Worm (Caenorhabditis elegans) whole organism, L1 larva: ENCODE results near the gene srg-13.

Experiments used
- C04F5.9 ChIP-seq: sonication (generic microtip); optimal IDR thresholded peaks from 2 replicates; lab custom pipeline; 2016; ENCODE audit warnings: missing genetic modification characterization, missing compliant biosample characterization
- C34B4.2 ChIP-seq: sonication (generic microtip); optimal IDR thresholded peaks from 2 replicates; lab custom pipeline; 2017; ENCODE audit warnings: mild to moderate bottlenecking, missing genetic modification characterization, missing compliant biosample characterization
- alr-1 ChIP-seq: fragments of 200-800 bp; sonication (Bioruptor generic); optimal IDR thresholded peaks from 2 replicates; lab custom pipeline; 2018; ENCODE audit warnings: borderline replicate concordance, mild to moderate bottlenecking, missing genetic modification characterization, missing compliant biosample characterization
- aly-2 ChIP-seq: fragments of 150-350 bp; optimal IDR thresholded peaks from 2 replicates; lab custom pipeline; 2014; ENCODE audit warnings: missing biosample characterization, missing genetic modification characterization
- blmp-1 ChIP-seq: fragments of 150-350 bp; optimal IDR thresholded peaks from 2 replicates; lab custom pipeline; 2014; ENCODE audit warnings: missing biosample characterization, missing genetic modification characterization
- ceh-63 ChIP-seq: fragments of 200-800 bp; sonication (Bioruptor generic); optimal IDR thresholded peaks from 2 replicates; lab custom pipeline; 2018; ENCODE audit warnings: mild to moderate bottlenecking, missing genetic modification characterization, missing compliant biosample characterization
- ceh-8 ChIP-seq: fragments of 200-800 bp; sonication (Bioruptor generic); optimal IDR thresholded peaks from 2 replicates; lab custom pipeline; 2018; ENCODE audit warnings: mild to moderate bottlenecking, missing genetic modification characterization, moderate library complexity, missing compliant biosample characterization
- ceh-82 ChIP-seq, 3 experiments: fragments of 150-350 bp in 1 of 3; sonication (generic microtip) in 2 of 3; optimal IDR thresholded peaks; 2 replicates each; lab custom pipeline; 2014 to 2017; ENCODE audit warnings: missing biosample characterization in 3 of 3, missing genetic modification characterization in 3 of 3
- ceh-88 ChIP-seq: fragments of 200-800 bp; sonication (Bioruptor generic); IDR thresholded peaks from 2 replicates; pipeline ENCODE4 v1.3.6; 2022; ENCODE audit warnings: missing genetic modification characterization, missing compliant biosample characterization
- dpl-1 ChIP-seq, 3 experiments: fragments of 150-350 bp in 2 of 3; sonication (generic microtip) in 1 of 3; optimal IDR thresholded peaks; 2 replicates each; lab custom pipeline; 2014 to 2017; ENCODE audit warnings: missing biosample characterization in 3 of 3, missing genetic modification characterization in 3 of 3, missing genetic modification reagents in 3 of 3
- dsc-1 ChIP-seq: sonication (generic microtip); optimal IDR thresholded peaks from 2 replicates; lab custom pipeline; 2016; ENCODE audit warnings: mild to moderate bottlenecking, missing genetic modification characterization, missing compliant biosample characterization
- efl-3 ChIP-seq: fragments of 200-800 bp; sonication (Bioruptor generic); optimal IDR thresholded peaks from 2 replicates; lab custom pipeline; 2018; ENCODE audit warnings: mild to moderate bottlenecking, missing genetic modification characterization, missing compliant biosample characterization
- egl-13 ChIP-seq: sonication (generic microtip); optimal IDR thresholded peaks from 2 replicates; lab custom pipeline; 2016; ENCODE audit warnings: missing genotype, missing genetic modification reagents, missing genetic modification characterization, missing compliant biosample characterization
- elt-2 ChIP-seq: sonication (generic microtip); optimal IDR thresholded peaks from 2 replicates; lab custom pipeline; 2016; ENCODE audit warnings: missing genetic modification characterization, mild to moderate bottlenecking, inconsistent platforms, missing compliant biosample characterization, missing genetic modification reagents
- elt-3 ChIP-seq, 6 experiments: fragments of 150-350 bp in 1 of 6; sonication (generic microtip); optimal IDR thresholded peaks; 2 replicates each; lab custom pipeline; 2017 to 2018; ENCODE audit warnings: missing biosample characterization in 6 of 6, missing genetic modification characterization in 6 of 6, inconsistent platforms in 1 of 6
- fkh-8 ChIP-seq: sonication (generic microtip); optimal IDR thresholded peaks from 2 replicates; lab custom pipeline; 2016; ENCODE audit warnings: mild to moderate bottlenecking, missing genetic modification characterization, missing compliant biosample characterization
- fos-1 ChIP-seq: fragments of 150-350 bp; optimal IDR thresholded peaks from 2 replicates; lab custom pipeline; 2014; ENCODE audit warnings: missing biosample characterization, missing genetic modification characterization
- hlh-17 ChIP-seq: fragments of 200-800 bp; sonication (Bioruptor generic); optimal IDR thresholded peaks from 2 replicates; lab custom pipeline; 2018; ENCODE audit warnings: missing genetic modification characterization, mild to moderate bottlenecking, missing compliant biosample characterization, moderate library complexity, borderline replicate concordance
- hlh-4 ChIP-seq: sonication (generic microtip); optimal IDR thresholded peaks from 2 replicates; lab custom pipeline; 2016; ENCODE audit warnings: mild to moderate bottlenecking, missing genetic modification characterization, missing compliant biosample characterization
- irx-1 ChIP-seq: sonication (generic microtip); optimal IDR thresholded peaks from 2 replicates; lab custom pipeline; 2016; ENCODE audit warnings: missing genetic modification characterization, missing compliant biosample characterization
- isw-1 ChIP-seq: fragments of 200-800 bp; sonication (Bioruptor generic); IDR thresholded peaks from 2 replicates; pipeline ENCODE4 v1.3.6; 2022; ENCODE audit warnings: missing genetic modification characterization, missing compliant biosample characterization
- lin-14 ChIP-seq: fragments of 200-800 bp; sonication (Bioruptor generic); optimal IDR thresholded peaks from 2 replicates; lab custom pipeline; 2018; ENCODE audit warnings: mild to moderate bottlenecking, missing genetic modification characterization, moderate library complexity, missing compliant biosample characterization
- lin-35 ChIP-seq, 2 experiments: fragments of 150-350 bp; optimal IDR thresholded peaks; 2 replicates each; lab custom pipeline; 2014; ENCODE audit warnings: missing biosample characterization in 2 of 2, missing genetic modification characterization in 2 of 2, missing genetic modification reagents in 2 of 2
- lin-39 ChIP-seq: fragments of 150-350 bp; optimal IDR thresholded peaks from 2 replicates; lab custom pipeline; 2014; ENCODE audit warnings: missing biosample characterization, missing genetic modification reagents, missing genetic modification characterization
- mab-9 ChIP-seq: fragments of 200-800 bp; sonication (Bioruptor generic); IDR thresholded peaks from 2 replicates; pipeline ENCODE4 v1.3.6; 2022; ENCODE audit warnings: missing genetic modification reagents, missing genetic modification characterization, missing compliant biosample characterization
- mdl-1 ChIP-seq, 2 experiments: fragments of 150-350 bp; optimal IDR thresholded peaks; 2 replicates each; lab custom pipeline; 2014 to 2017; ENCODE audit warnings: missing biosample characterization in 2 of 2, missing genetic modification characterization in 2 of 2, inconsistent platforms in 1 of 2
- nhr-11 ChIP-seq: fragments of 150-350 bp; optimal IDR thresholded peaks from 2 replicates; lab custom pipeline; 2014; ENCODE audit warnings: missing biosample characterization, missing genetic modification characterization
- nhr-12 ChIP-seq: sonication (generic microtip); optimal IDR thresholded peaks from 2 replicates; lab custom pipeline; 2017; ENCODE audit warnings: missing biosample characterization, missing genetic modification characterization
- nhr-19 ChIP-seq: fragments of 200-800 bp; sonication (Bioruptor generic); conservative IDR thresholded peaks from 2 replicates; pipeline ENCODE4 v1.3.6; 2022; ENCODE audit warnings: missing genetic modification characterization, missing compliant biosample characterization
- nhr-20 ChIP-seq: sonication (generic microtip); optimal IDR thresholded peaks from 2 replicates; lab custom pipeline; 2016; ENCODE audit warnings: mild to moderate bottlenecking, missing genetic modification characterization, missing compliant biosample characterization
- nhr-47 ChIP-seq: sonication (generic microtip); optimal IDR thresholded peaks from 2 replicates; lab custom pipeline; 2016; ENCODE audit warnings: mild to moderate bottlenecking, missing genetic modification characterization, moderate library complexity, missing compliant biosample characterization
- nhr-71 ChIP-seq: sonication (generic microtip); optimal IDR thresholded peaks from 2 replicates; lab custom pipeline; 2016; ENCODE audit warnings: mild to moderate bottlenecking, missing genetic modification characterization, moderate library complexity, missing compliant biosample characterization
- nhr-77 ChIP-seq: fragments of 150-350 bp; optimal IDR thresholded peaks from 2 replicates; lab custom pipeline; 2014; ENCODE audit warnings: missing biosample characterization, missing genetic modification characterization
- nhr-85 ChIP-seq: sonication (generic microtip); peaks from one replicate; lab custom pipeline; 2016; ENCODE audit warnings: missing genetic modification characterization, inconsistent platforms, missing compliant biosample characterization
- pax-3 ChIP-seq: fragments of 200-800 bp; sonication (Bioruptor generic); optimal IDR thresholded peaks from 2 replicates; lab custom pipeline; 2018; ENCODE audit warnings: mild to moderate bottlenecking, missing genetic modification characterization, moderate library complexity, missing compliant biosample characterization
- pqm-1 ChIP-seq: sonication (generic microtip); optimal IDR thresholded peaks from 3 replicates; lab custom pipeline; 2017; ENCODE audit warnings: missing biosample characterization, missing genetic modification characterization
- skn-1 ChIP-seq: fragments of 150-350 bp; optimal IDR thresholded peaks from 2 replicates; lab custom pipeline; 2014; ENCODE audit warnings: missing biosample characterization, missing genetic modification characterization
- snu-23 ChIP-seq: sonication (generic microtip); optimal IDR thresholded peaks from 2 replicates; lab custom pipeline; 2016; ENCODE audit warnings: missing genetic modification characterization, missing compliant biosample characterization
- sox-4 ChIP-seq: sonication (generic microtip); optimal IDR thresholded peaks from 2 replicates; lab custom pipeline; 2016; ENCODE audit warnings: missing genetic modification characterization, missing compliant biosample characterization
- sptf-1 ChIP-seq: fragments of 150-350 bp; optimal IDR thresholded peaks from 2 replicates; lab custom pipeline; 2014; ENCODE audit warnings: missing biosample characterization, missing genetic modification characterization
- sup-37 ChIP-seq: fragments of 200-800 bp; sonication (Bioruptor generic); optimal IDR thresholded peaks from 2 replicates; lab custom pipeline; 2018; ENCODE audit warnings: mild to moderate bottlenecking, missing genetic modification characterization, missing compliant biosample characterization
- swsn-7 ChIP-seq: sonication (generic microtip); optimal IDR thresholded peaks from 2 replicates; lab custom pipeline; 2016; ENCODE audit warnings: missing genetic modification characterization, missing compliant biosample characterization
- tlp-1 ChIP-seq: fragments of 150-350 bp; optimal IDR thresholded peaks from 2 replicates; lab custom pipeline; 2014; ENCODE audit warnings: missing biosample characterization, missing genetic modification characterization
- unc-130 ChIP-seq: fragments of 150-350 bp; optimal IDR thresholded peaks from 2 replicates; lab custom pipeline; 2017; ENCODE audit warnings: missing biosample characterization, missing genetic modification characterization, inconsistent platforms
- xbp-1 ChIP-seq: sonication (generic microtip); optimal IDR thresholded peaks from 2 replicates; lab custom pipeline; 2016; ENCODE audit warnings: missing genetic modification characterization, missing compliant biosample characterization
- zip-4 ChIP-seq: fragments of 200-800 bp; sonication (Bioruptor generic); optimal IDR thresholded peaks from 2 replicates; lab custom pipeline; 2018; ENCODE audit warnings: mild to moderate bottlenecking, missing genetic modification characterization, moderate library complexity, missing compliant biosample characterization
- ztf-11 ChIP-seq, 2 experiments: sonication (generic microtip); optimal IDR thresholded peaks; 2 replicates each; lab custom pipeline; 2016 to 2017; ENCODE audit warnings: missing genetic modification characterization in 2 of 2, missing biosample characterization in 1 of 2, missing compliant biosample characterization in 1 of 2

Gene srg-13

DNA sequence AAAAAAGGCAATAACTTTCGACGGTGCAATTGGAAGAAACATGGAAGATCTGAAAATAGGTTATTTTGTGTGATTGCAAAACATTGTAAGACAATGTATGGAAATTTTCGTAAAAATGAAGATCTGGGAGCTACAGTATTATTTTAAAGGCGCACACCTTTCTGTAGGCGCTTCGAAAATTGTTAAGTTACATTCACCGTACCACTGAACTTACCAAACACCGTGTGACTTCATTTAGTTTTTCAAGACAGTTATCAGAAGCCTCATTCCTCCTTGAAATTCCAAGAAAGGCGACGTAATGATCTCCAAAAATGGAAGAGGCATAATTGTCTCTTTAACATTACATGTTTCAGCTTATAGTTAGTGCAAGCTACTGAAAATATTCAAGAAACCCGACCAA is 18.1 kb upstream of the srg-13 start:
- TF ChIP-seq ceh-88 (GFP tag; lab: Robert Waterston, UW): no peak
- no peak for TF ChIP-seq sup-37 (GFP tag; lab: Kevin White, UChicago)
- TF ChIP-seq nhr-85 (tag; lab: Kevin White, UChicago): peak; percentile 47
- TF ChIP-seq sptf-1 (tag; lab: Kevin White, UChicago): no peak
- TF ChIP-seq elt-2 (tag; lab: Kevin White, UChicago): peak; percentile 0
- TF ChIP-seq nhr-71 (tag; lab: Kevin White, UChicago): no peak
- no peak for TF ChIP-seq C04F5.9 (tag; lab: Kevin White, UChicago)

DNA sequence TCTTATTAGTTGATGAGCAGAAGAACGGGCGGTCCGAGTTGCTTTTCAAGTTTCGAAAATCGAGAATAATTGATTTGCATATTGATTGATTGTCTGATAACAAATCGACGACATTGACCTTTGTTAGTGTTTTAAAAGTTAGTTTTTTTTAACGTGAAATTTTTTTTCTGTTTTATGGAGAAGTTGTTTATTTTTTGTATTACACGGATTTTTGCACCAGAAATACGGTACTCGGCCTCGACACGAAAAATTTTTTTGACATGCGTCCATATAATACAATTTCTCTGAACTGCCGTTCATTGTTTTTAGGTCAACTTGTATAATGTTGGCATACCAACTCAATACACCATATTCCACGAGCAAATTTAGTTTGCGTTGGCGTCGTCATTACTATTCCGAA is 16.6 kb upstream of the srg-13 start, which contains the start of gene T23F11.2:
Gene T23F11.2, minus strand, starts transcription at position 101 of the 400 bp plus-strand sequence.
- TF ChIP-seq efl-3 (GFP tag; lab: Kevin White, UChicago): no peak
- TF ChIP-seq tlp-1 (tag; lab: Kevin White, UChicago): no peak
- no peak for TF ChIP-seq egl-13 (tag; lab: Kevin White, UChicago)
- no peak for TF ChIP-seq xbp-1 (tag; lab: Kevin White, UChicago)
- no peak for TF ChIP-seq C34B4.2 (tag; lab: Kevin White, UChicago)
- no peak for TF ChIP-seq dpl-1 (GFP tag; optimal IDR thresholded peaks at IDR 0.05; lab: Kevin White, UChicago)

DNA sequence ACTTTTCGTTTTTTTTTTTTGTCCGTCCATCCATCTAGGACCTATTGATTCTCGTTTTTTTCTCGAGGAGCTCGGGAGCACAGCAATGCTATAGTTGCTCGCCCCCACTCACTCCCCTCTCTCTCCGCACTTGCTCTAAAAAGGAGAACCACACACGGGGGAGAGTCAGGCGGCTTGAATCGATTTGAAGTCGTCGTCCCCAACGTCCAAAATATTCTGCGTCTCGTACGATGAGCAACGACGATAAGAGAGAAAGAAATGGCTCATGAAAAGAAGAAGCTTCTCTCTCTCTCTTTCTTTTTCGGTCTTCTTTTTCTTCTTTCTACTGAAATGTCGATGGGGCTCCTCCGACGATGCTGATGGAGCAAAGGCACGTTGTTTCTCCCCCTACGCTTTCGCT is 15.6 kb upstream of the srg-13 start:
- TF ChIP-seq pqm-1 (tag; lab: Kevin White, UChicago) (no peak), fos-1 (tag; lab: Kevin White, UChicago) (no peak), dsc-1 (tag; lab: Kevin White, UChicago) (no peak), isw-1 (peak; percentile 36), nhr-19 (GFP tag; lab: Robert Waterston, UW) (0 out of 2 replicates have a peak, but pooled peaks have one; percentile 3), elt-3 (tag; optimal IDR thresholded peaks at IDR 0.05; lab: Kevin White, UChicago) (no peak), dpl-1 (GFP tag; optimal IDR thresholded peaks at IDR 0.05; lab: Kevin White, UChicago) (peak in 1 of 3 experiments; percentile 8), ztf-11 (tag; optimal IDR thresholded peaks at IDR 0.05; lab: Kevin White, UChicago) (no peak), swsn-7 (tag; lab: Kevin White, UChicago) (peak; percentile 53), snu-23 (GFP tag; lab: Kevin White, UChicago) (peak; percentile 58), ceh-63 (GFP tag; lab: Kevin White, UChicago) (peak; percentile 25), mab-9 (GFP tag; lab: Robert Waterston, UW) (0 out of 2 replicates have a peak, but pooled peaks have one; percentile 8), aly-2 (tag; lab: Kevin White, UChicago) (no peak), xbp-1 (tag; lab: Kevin White, UChicago) (peak; percentile 29), mdl-1 (tag; optimal IDR thresholded peaks at IDR 0.05; lab: Kevin White, UChicago) (no peak), nhr-77 (tag; lab: Kevin White, UChicago) (no peak), unc-130 (tag; lab: Kevin White, UChicago) (no peak), pax-3 (tag; lab: Kevin White, UChicago) (peak; percentile 36), hlh-4 (tag; lab: Kevin White, UChicago) (no peak), nhr-85 (tag; lab: Kevin White, UChicago) (no peak), egl-13 (tag; lab: Kevin White, UChicago) (no peak), elt-2 (tag; lab: Kevin White, UChicago) (no peak), ceh-8 (GFP tag; lab: Kevin White, UChicago) (no peak), nhr-71 (tag; lab: Kevin White, UChicago) (peak; percentile 62), lin-35 (GFP tag; optimal IDR thresholded peaks at IDR 0.05; lab: Kevin White, UChicago) (peak in 1 of 2 experiments; percentile 53), fkh-8 (peak; percentile 76), ceh-82 (tag; optimal IDR thresholded peaks at IDR 0.05; lab: Kevin White, UChicago) (peak; percentile 51 to 67 (median 53)), lin-14 (GFP tag; lab: Kevin White, UChicago) (peak; percentile 92), nhr-20 (tag; lab: Kevin White, UChicago) (no peak), alr-1 (no peak), irx-1 (tag; lab: Kevin White, UChicago) (peak; percentile 35), nhr-47 (tag; lab: Kevin White, UChicago) (peak; percentile 67), nhr-12 (tag; lab: Kevin White, UChicago) (no peak), nhr-11 (no peak), blmp-1 (no peak), zip-4 (GFP tag; lab: Kevin White, UChicago) (no peak), skn-1 (peak; percentile 36), hlh-17 (GFP tag; lab: Kevin White, UChicago) (no peak), sox-4 (peak; percentile 12), lin-39 (tag; lab: Kevin White, UChicago) (no peak)
